Fruit fly (Drosophila melanogaster) whole organism: ENCODE results near the gene Mvb12.

Experiments
- CG8478 ChIP-seq: fragments of >200 bp; optimal IDR thresholded peaks from 2 replicates; lab custom pipeline; 2018; ENCODE audit warnings: inconsistent platforms
- Dll ChIP-seq: fragments of >200 bp; optimal IDR thresholded peaks from 2 replicates; lab custom pipeline; 2017
- EcR ChIP-seq, 2 experiments: fragments of >200 bp; optimal IDR thresholded peaks; 2 replicates each; lab custom pipeline; 2017; ENCODE audit warnings: missing biosample characterization in 2 of 2, missing genetic modification characterization in 2 of 2, missing genetic modification reagents in 2 of 2
- psq ChIP-seq: fragments of >200 bp; optimal IDR thresholded peaks from 2 replicates; lab custom pipeline; 2017

dm6 chrX:18085470-18085797, 15.7 kb downstream of the Mvb12 start, which contains the start of gene Ada3:
- TF ChIP-seq Dll (lab: Kevin White, UChicago) (no peak), EcR (GFP tag; optimal IDR thresholded peaks at IDR 0.05; lab: Kevin White, UChicago) (no peak), CG8478 (lab: Kevin White, UChicago) (no peak), psq (lab: Kevin White, UChicago) (no peak)
